Worm (Caenorhabditis elegans) whole organism, L3 larva: ENCODE measurements around the gene srh-35.

Experiments used
- ceh-9 ChIP-seq: sonication (generic microtip); optimal IDR thresholded peaks from 2 replicates; lab custom pipeline; 2018; ENCODE audit warnings: missing biosample characterization, missing genetic modification characterization
- daf-12 ChIP-seq: fragments of 150-350 bp; optimal IDR thresholded peaks from 2 replicates; lab custom pipeline; 2014; ENCODE audit warnings: missing biosample characterization, missing genetic modification reagents, missing genetic modification characterization
- egl-27 ChIP-seq: sonication (generic microtip); optimal IDR thresholded peaks from 4 replicates; lab custom pipeline; 2017; ENCODE audit warnings: missing biosample characterization, missing genetic modification reagents, missing genetic modification characterization
- elt-3 ChIP-seq, 3 experiments: fragments of 150-350 bp in 1 of 3; sonication (generic microtip) in 2 of 3; optimal IDR thresholded peaks; 2 replicates in 2 of 3; 4 replicates in 1 of 3; lab custom pipeline; 2014 to 2017; ENCODE audit warnings: missing biosample characterization in 3 of 3, missing genetic modification characterization in 3 of 3
- fkh-10 ChIP-seq: sonication (generic microtip); optimal IDR thresholded peaks from 2 replicates; lab custom pipeline; 2017; ENCODE audit warnings: missing biosample characterization, missing genetic modification reagents, missing genetic modification characterization
- hmg-11 ChIP-seq: sonication (generic microtip); optimal IDR thresholded peaks from 2 replicates; lab custom pipeline; 2016; ENCODE audit warnings: missing genetic modification characterization, missing compliant biosample characterization
- nfya-1 ChIP-seq: sonication (generic microtip); optimal IDR thresholded peaks from 2 replicates; lab custom pipeline; 2017; ENCODE audit warnings: missing genetic modification characterization, mild to moderate bottlenecking, missing compliant biosample characterization, antibody characterized with exemption, moderate library complexity; ENCODE audit not compliant: insufficient read depth
- nhr-11 ChIP-seq: fragments of 150-350 bp; optimal IDR thresholded peaks from 2 replicates; lab custom pipeline; 2014; ENCODE audit warnings: missing biosample characterization, missing genetic modification characterization
- nhr-12 ChIP-seq: fragments of 150-350 bp; optimal IDR thresholded peaks from 2 replicates; lab custom pipeline; 2014; ENCODE audit warnings: missing biosample characterization, missing genetic modification characterization
- nhr-25 ChIP-seq: sonication (generic microtip); optimal IDR thresholded peaks from 2 replicates; lab custom pipeline; 2017; ENCODE audit warnings: missing biosample characterization, missing genetic modification characterization
- nhr-77 ChIP-seq: fragments of 150-350 bp; optimal IDR thresholded peaks from 2 replicates; lab custom pipeline; 2014; ENCODE audit warnings: missing biosample characterization, missing genetic modification characterization
- pha-4 ChIP-seq: fragments of 150-350 bp; optimal IDR thresholded peaks from 2 replicates; lab custom pipeline; 2014; ENCODE audit warnings: missing biosample characterization, missing genetic modification reagents, missing genetic modification characterization
- sea-2 ChIP-seq: fragments of 150-350 bp; sonication (generic microtip); optimal IDR thresholded peaks from 4 replicates; lab custom pipeline; 2014; ENCODE audit warnings: missing biosample characterization, missing genetic modification reagents, missing genetic modification characterization
- ztf-11 ChIP-seq: fragments of 150-350 bp; optimal IDR thresholded peaks from 2 replicates; lab custom pipeline; 2014; ENCODE audit warnings: missing biosample characterization, missing genetic modification characterization

ce11 chrV:414630-415029, 34.4 kb downstream of the srh-35 start, which contains the start of gene dod-19:
- no peak for TF ChIP-seq nhr-12 (tag; lab: Kevin White, UChicago)
- no peak for TF ChIP-seq ceh-9 (tag; lab: Kevin White, UChicago)
- no peak for TF ChIP-seq nhr-11 (tag; lab: Kevin White, UChicago)
- no peak for TF ChIP-seq elt-3 (tag; optimal IDR thresholded peaks at IDR 0.05; lab: Kevin White, UChicago)
- no peak for TF ChIP-seq sea-2
- no peak for TF ChIP-seq ztf-11
- no peak for TF ChIP-seq egl-27 (tag; lab: Kevin White, UChicago)
- TF ChIP-seq nfya-1 (tag; lab: Kevin White, UChicago) = no peak
- no peak for TF ChIP-seq nhr-77 (tag; lab: Kevin White, UChicago)
- TF ChIP-seq nhr-25 (tag; lab: Kevin White, UChicago) = no peak
- TF ChIP-seq pha-4 (tag; lab: Kevin White, UChicago) = no peak
- no peak for TF ChIP-seq fkh-10 (GFP tag; lab: Kevin White, UChicago)
- TF ChIP-seq daf-12 = no peak
- no peak for TF ChIP-seq hmg-11 (tag; lab: Kevin White, UChicago)
